Worm (Caenorhabditis elegans) whole organism, young adult: ENCODE results near the gene F58E6.11.

ENCODE experiments used
- B0261.1 ChIP-seq: sonication (generic microtip); optimal IDR thresholded peaks from 2 replicates; lab custom pipeline; 2016; ENCODE audit warnings: mild to moderate bottlenecking, missing genetic modification characterization, moderate library complexity, missing compliant biosample characterization
- B0336.3 ChIP-seq: fragments of 200-800 bp; sonication (Bioruptor generic); IDR thresholded peaks from 2 replicates; pipeline ENCODE4 v1.3.6; 2022; ENCODE audit warnings: missing genetic modification characterization, missing compliant biosample characterization
- F52B5.7 ChIP-seq: sonication (generic microtip); optimal IDR thresholded peaks from 2 replicates; lab custom pipeline; 2016; ENCODE audit warnings: mild to moderate bottlenecking, missing genetic modification characterization, missing compliant biosample characterization
- F57C9.4 ChIP-seq: sonication (generic microtip); optimal IDR thresholded peaks from 2 replicates; lab custom pipeline; 2017; ENCODE audit warnings: mild to moderate bottlenecking, missing genetic modification characterization, missing compliant biosample characterization
- K12H6.12 ChIP-seq: fragments of 200-800 bp; sonication (Bioruptor generic); optimal IDR thresholded peaks from 2 replicates; lab custom pipeline; 2018; ENCODE audit warnings: mild to moderate bottlenecking, missing genetic modification characterization, missing compliant biosample characterization
- Y56A3A.18 ChIP-seq: fragments of 200-800 bp; sonication (Bioruptor generic); IDR thresholded peaks from 2 replicates; pipeline ENCODE4 v1.3.6; 2022; ENCODE audit warnings: missing genetic modification reagents, missing genetic modification characterization, missing compliant biosample characterization
- Y67H2A.10 ChIP-seq: fragments of 200-800 bp; sonication (Bioruptor generic); conservative IDR thresholded peaks from 2 replicates; pipeline ENCODE4 v1.3.6; 2022; ENCODE audit warnings: missing genetic modification reagents, missing genetic modification characterization, missing compliant biosample characterization
- aptf-2 ChIP-seq: fragments of 200-800 bp; sonication (Bioruptor generic); conservative IDR thresholded peaks from 2 replicates; pipeline ENCODE4 v1.3.6; 2022; ENCODE audit warnings: missing genetic modification reagents, missing genetic modification characterization, missing compliant biosample characterization
- attf-5 ChIP-seq: fragments of 200-800 bp; sonication (Bioruptor generic); optimal IDR thresholded peaks from 2 replicates; lab custom pipeline; 2018; ENCODE audit warnings: mild to moderate bottlenecking, missing genetic modification characterization, missing compliant biosample characterization
- attf-6 ChIP-seq: fragments of 200-800 bp; sonication (Bioruptor generic); IDR thresholded peaks from 2 replicates; pipeline ENCODE4 v1.3.6; 2022; ENCODE audit warnings: missing genetic modification reagents, missing genetic modification characterization, missing compliant biosample characterization
- bed-1 ChIP-seq: fragments of 200-800 bp; sonication (Bioruptor generic); IDR thresholded peaks from 2 replicates; pipeline ENCODE4 v1.3.6; 2022; ENCODE audit warnings: missing genetic modification reagents, missing genetic modification characterization, missing compliant biosample characterization
- ccch-3 ChIP-seq: fragments of 200-800 bp; sonication (Bioruptor generic); optimal IDR thresholded peaks from 2 replicates; lab custom pipeline; 2018; ENCODE audit warnings: mild to moderate bottlenecking, missing genetic modification characterization, missing compliant biosample characterization
- cebp-1 ChIP-seq, 2 experiments: fragments of 200-800 bp in 1 of 2; sonication (Bioruptor generic) in 1 of 2; sonication (generic microtip) in 1 of 2; IDR thresholded peaks in 1 of 2; optimal IDR thresholded peaks in 1 of 2; 2 replicates each; pipeline versions ENCODE4 v1.3.6 to Lab custom; 2017 to 2022; ENCODE audit warnings: missing compliant biosample characterization in 2 of 2, missing genetic modification characterization in 2 of 2, mild to moderate bottlenecking in 1 of 2, missing genetic modification reagents in 1 of 2, moderate library complexity in 1 of 2
- ceh-91 ChIP-seq: fragments of 200-800 bp; sonication (Bioruptor generic); IDR thresholded peaks from 2 replicates; pipeline ENCODE4 v1.3.6; 2022; ENCODE audit warnings: missing genetic modification reagents, missing genetic modification characterization, missing compliant biosample characterization
- dpff-1 ChIP-seq: sonication (generic microtip); optimal IDR thresholded peaks from 2 replicates; lab custom pipeline; 2017; ENCODE audit warnings: mild to moderate bottlenecking, missing genetic modification characterization, missing compliant biosample characterization
- efl-1 ChIP-seq: fragments of 150-350 bp; optimal IDR thresholded peaks from 2 replicates; lab custom pipeline; 2014; ENCODE audit warnings: missing biosample characterization, missing genetic modification reagents, missing genetic modification characterization
- egl-18 ChIP-seq: fragments of 200-800 bp; sonication (Bioruptor generic); IDR thresholded peaks from 2 replicates; pipeline ENCODE4 v1.3.6; 2022; ENCODE audit warnings: missing genetic modification reagents, missing genetic modification characterization, missing compliant biosample characterization
- fkh-3 ChIP-seq: sonication (generic microtip); optimal IDR thresholded peaks from 2 replicates; lab custom pipeline; 2016; ENCODE audit warnings: mild to moderate bottlenecking, missing genetic modification characterization, missing compliant biosample characterization
- hmg-1.2 ChIP-seq: fragments of 200-800 bp; sonication (Bioruptor generic); IDR thresholded peaks from 2 replicates; pipeline ENCODE4 v1.3.6; 2022; ENCODE audit warnings: missing genetic modification reagents, missing genetic modification characterization, missing compliant biosample characterization
- hmg-20 ChIP-seq: fragments of 200-800 bp; sonication (Bioruptor generic); IDR thresholded peaks from 2 replicates; pipeline ENCODE4 v1.3.6; 2022; ENCODE audit warnings: missing genetic modification reagents, missing genetic modification characterization, missing compliant biosample characterization
- hrde-1 ChIP-seq: sonication (generic microtip); optimal IDR thresholded peaks from 2 replicates; lab custom pipeline; 2016; ENCODE audit warnings: missing genetic modification characterization, mild to moderate bottlenecking, missing compliant biosample characterization, moderate library complexity, missing genotype, missing genetic modification reagents, borderline replicate concordance
- let-607 ChIP-seq, 2 experiments: fragments of 200-800 bp in 1 of 2; sonication (Bioruptor generic) in 1 of 2; sonication (generic microtip) in 1 of 2; optimal IDR thresholded peaks; 2 replicates each; lab custom pipeline; 2016 to 2018; ENCODE audit warnings: mild to moderate bottlenecking in 2 of 2, missing compliant biosample characterization in 2 of 2, missing genetic modification characterization in 2 of 2, moderate library complexity in 2 of 2, missing genotype in 1 of 2
- lin-54 ChIP-seq: fragments of 200-800 bp; sonication (Bioruptor generic); optimal IDR thresholded peaks from 2 replicates; lab custom pipeline; 2018; ENCODE audit warnings: mild to moderate bottlenecking, missing genetic modification characterization, missing compliant biosample characterization
- madf-10 ChIP-seq: sonication (generic microtip); optimal IDR thresholded peaks from 2 replicates; lab custom pipeline; 2016; ENCODE audit warnings: mild to moderate bottlenecking, missing genetic modification characterization, missing compliant biosample characterization
- madf-3 ChIP-seq: fragments of 200-800 bp; sonication (Bioruptor generic); IDR thresholded peaks from 2 replicates; pipeline ENCODE4 v1.3.6; 2022; ENCODE audit warnings: missing genetic modification reagents, missing genetic modification characterization, missing compliant biosample characterization
- mel-28 ChIP-seq: sonication (generic microtip); optimal IDR thresholded peaks from 2 replicates; lab custom pipeline; 2016; ENCODE audit warnings: borderline replicate concordance, mild to moderate bottlenecking, missing genetic modification characterization, missing compliant biosample characterization
- nhr-120 ChIP-seq: fragments of 200-800 bp; sonication (Bioruptor generic); IDR thresholded peaks from 2 replicates; pipeline ENCODE4 v1.3.6; 2022; ENCODE audit warnings: missing genetic modification characterization, missing compliant biosample characterization
- nhr-90 ChIP-seq: sonication (generic microtip); optimal IDR thresholded peaks from 2 replicates; lab custom pipeline; 2016; ENCODE audit warnings: missing genotype, mild to moderate bottlenecking, missing genetic modification characterization, missing compliant biosample characterization
- rcor-1 ChIP-seq: fragments of 200-800 bp; sonication (Bioruptor generic); IDR thresholded peaks from 2 replicates; pipeline ENCODE4 v1.3.6; 2022; ENCODE audit warnings: missing genetic modification reagents, missing genetic modification characterization, missing compliant biosample characterization
- sptf-2 ChIP-seq: fragments of 200-800 bp; sonication (Bioruptor generic); optimal IDR thresholded peaks from 2 replicates; lab custom pipeline; 2018; ENCODE audit warnings: mild to moderate bottlenecking, missing genetic modification characterization, missing compliant biosample characterization
- tbp1 ChIP-seq: fragments of 200-800 bp; sonication (Bioruptor generic); optimal IDR thresholded peaks from 2 replicates; lab custom pipeline; 2018; ENCODE audit warnings: mild to moderate bottlenecking, missing genetic modification characterization, missing compliant biosample characterization
- ztf-28 ChIP-seq: fragments of 200-800 bp; sonication (Bioruptor generic); IDR thresholded peaks from 2 replicates; pipeline ENCODE4 v1.3.6; 2022; ENCODE audit warnings: missing genetic modification reagents, missing genetic modification characterization, missing compliant biosample characterization

Gene F58E6.11

ce11 chrV:9757884-9758283, at the start of gene F58E6.11:
Gene F58E6.11 (minus strand): TSS chrV:9757984.
- TF ChIP-seq K12H6.12 (tag; lab: Kevin White, UChicago) = no peak
- no peak for TF ChIP-seq Y56A3A.18 (GFP tag; lab: Robert Waterston, UW)
- no peak for TF ChIP-seq fkh-3 (tag; lab: Kevin White, UChicago)
- TF ChIP-seq rcor-1 = no peak
- TF ChIP-seq hmg-20 (GFP tag; lab: Robert Waterston, UW) = no peak

- TF ChIP-seq ztf-28 = no peak
- no peak for TF ChIP-seq attf-5 (GFP tag; lab: Kevin White, UChicago)
- TF ChIP-seq nhr-90 (tag; lab: Kevin White, UChicago) = no peak
- TF ChIP-seq B0261.1 (tag; lab: Kevin White, UChicago) = no peak
- no peak for TF ChIP-seq B0336.3 (GFP tag; lab: Robert Waterston, UW)
Observed at ce11 chrV:9805161-9805560, 47.4 kb upstream of the F58E6.11 start, which contains the start of gene sru-37. Gene sru-37 (plus strand): TSS chrV:9805461.

- TF ChIP-seq ceh-91 (GFP tag; lab: Robert Waterston, UW) (no peak), sptf-2 (no peak), hmg-1.2 (GFP tag; lab: Robert Waterston, UW) (no peak), madf-3 (no peak), hrde-1 (tag; lab: Kevin White, UChicago) (no peak), aptf-2 (GFP tag; lab: Robert Waterston, UW) (no peak), fkh-3 (tag; lab: Kevin White, UChicago) (no peak), egl-18 (GFP tag; lab: Robert Waterston, UW) (no peak), efl-1 (GFP tag; lab: Kevin White, UChicago) (no peak), nhr-120 (GFP tag; lab: Robert Waterston, UW) (no peak), Y67H2A.10 (GFP tag; lab: Robert Waterston, UW) (no peak)
- TF ChIP-seq, all 124 proteins: peak for 0
Observed at ce11 chrV:9803176-9803575, 45.4 kb upstream of the F58E6.11 start, which contains the start of gene sru-39. Gene sru-39 (plus strand): TSS chrV:9803476.

- TF ChIP-seq K12H6.12 (tag; lab: Kevin White, UChicago) (no peak), F52B5.7 (tag; lab: Kevin White, UChicago) (no peak), tbp1 (no peak)
Observed at ce11 chrV:9801965-9802364, 44.2 kb upstream of the F58E6.11 start, which contains the start of gene F46B6.10. Gene F46B6.10 (minus strand): TSS chrV:9802065.

- no peak for TF ChIP-seq attf-6
- TF ChIP-seq cebp-1 (GFP tag; IDR thresholded peaks at IDR 0.05; lab: Robert Waterston, UW) = no peak
- no peak for TF ChIP-seq cebp-1 (tag; optimal IDR thresholded peaks at IDR 0.05; lab: Kevin White, UChicago)
- no peak for TF ChIP-seq lin-54
- TF ChIP-seq madf-10 (tag; lab: Kevin White, UChicago) = no peak
- no peak for TF ChIP-seq dpff-1 (tag; lab: Kevin White, UChicago)
- TF ChIP-seq ccch-3 (GFP tag; lab: Kevin White, UChicago) = no peak
- no peak for TF ChIP-seq F57C9.4 (tag; lab: Kevin White, UChicago)
- no peak for TF ChIP-seq mel-28 (tag; lab: Kevin White, UChicago)
Observed at ce11 chrV:9799076-9799475, 41.3 kb upstream of the F58E6.11 start, which contains the start of gene F46B6.13. Gene F46B6.13 (minus strand): TSS chrV:9799176.

ce11 chrV:9798212-9798611, 40.4 kb upstream of the F58E6.11 start:
- TF ChIP-seq bed-1 (GFP tag; lab: Robert Waterston, UW) (no peak), let-607 (tag; optimal IDR thresholded peaks at IDR 0.05; lab: Kevin White, UChicago) (no peak)
